Worm (Caenorhabditis elegans) whole organism, mixed stage, embryonic: ENCODE data around the gene best-23.

Experiments used
- M03D4.4 ChIP-seq: sonication (generic microtip); optimal IDR thresholded peaks from 2 replicates; lab custom pipeline; 2017; ENCODE audit warnings: mild to moderate bottlenecking, missing genetic modification characterization, missing compliant biosample characterization
- blmp-1 ChIP-seq: fragments of 150-350 bp; optimal IDR thresholded peaks from 2 replicates; lab custom pipeline; 2014; ENCODE audit warnings: missing biosample characterization, missing genetic modification characterization
- ceh-39 ChIP-seq: fragments of 150-350 bp; optimal IDR thresholded peaks from 2 replicates; lab custom pipeline; 2014; ENCODE audit warnings: missing biosample characterization, missing genetic modification characterization
- ceh-43 ChIP-seq: fragments of 200-800 bp; sonication (Bioruptor generic); optimal IDR thresholded peaks from 2 replicates; lab custom pipeline; 2018; ENCODE audit warnings: mild to moderate bottlenecking, missing genetic modification characterization, moderate library complexity, missing compliant biosample characterization
- ceh-83 ChIP-seq: fragments of 200-800 bp; sonication (Bioruptor generic); optimal IDR thresholded peaks from 2 replicates; lab custom pipeline; 2018; ENCODE audit warnings: mild to moderate bottlenecking, missing genetic modification characterization, missing compliant biosample characterization
- ces-1 ChIP-seq: fragments of 150-350 bp; optimal IDR thresholded peaks from 2 replicates; lab custom pipeline; 2014; ENCODE audit warnings: missing biosample characterization, missing genetic modification reagents, missing genetic modification characterization
- cnd-1 ChIP-seq: fragments of 200-800 bp; sonication (Bioruptor generic); optimal IDR thresholded peaks from 2 replicates; lab custom pipeline; 2018; ENCODE audit warnings: mild to moderate bottlenecking, missing genetic modification characterization, missing compliant biosample characterization
- drap-1 ChIP-seq: fragments of 200-800 bp; sonication (Bioruptor generic); optimal IDR thresholded peaks from 3 replicates; lab custom pipeline; 2018; ENCODE audit warnings: mild to moderate bottlenecking, missing genetic modification characterization, missing compliant biosample characterization
- elt-3 ChIP-seq: fragments of 150-350 bp; optimal IDR thresholded peaks from 2 replicates; lab custom pipeline; 2014; ENCODE audit warnings: missing biosample characterization, missing genetic modification characterization
- flh-1 ChIP-seq: fragments of 200-800 bp; sonication (Bioruptor generic); optimal IDR thresholded peaks from 2 replicates; lab custom pipeline; 2018; ENCODE audit warnings: mild to moderate bottlenecking, missing genetic modification characterization, moderate library complexity, missing compliant biosample characterization
- ham-2 ChIP-seq: fragments of 200-800 bp; sonication (Bioruptor generic); optimal IDR thresholded peaks from 2 replicates; lab custom pipeline; 2018; ENCODE audit warnings: mild to moderate bottlenecking, missing genetic modification characterization, missing compliant biosample characterization
- hlh-1 ChIP-seq: fragments of 150-350 bp; optimal IDR thresholded peaks from 2 replicates; lab custom pipeline; 2014; ENCODE audit warnings: missing biosample characterization, missing genetic modification reagents, missing genetic modification characterization
- lin-13 ChIP-seq: fragments of 150-350 bp; optimal IDR thresholded peaks from 2 replicates; lab custom pipeline; 2014; ENCODE audit warnings: missing biosample characterization, missing genetic modification characterization
- lin-32 ChIP-seq: fragments of 200-800 bp; sonication (Bioruptor generic); optimal IDR thresholded peaks from 2 replicates; lab custom pipeline; 2018; ENCODE audit warnings: mild to moderate bottlenecking, missing genetic modification characterization, missing compliant biosample characterization
- lsy-2 ChIP-seq: fragments of 150-350 bp; optimal IDR thresholded peaks from 2 replicates; lab custom pipeline; 2014; ENCODE audit warnings: missing biosample characterization, missing genetic modification characterization
- mab-5 ChIP-seq: fragments of 150-350 bp; optimal IDR thresholded peaks from 2 replicates; lab custom pipeline; 2014; ENCODE audit warnings: missing biosample characterization, missing genetic modification characterization
- mep-1 ChIP-seq: fragments of 150-350 bp; optimal IDR thresholded peaks from 2 replicates; lab custom pipeline; 2017; ENCODE audit warnings: missing biosample characterization, missing genetic modification reagents, missing genetic modification characterization, inconsistent platforms
- mls-2 ChIP-seq: sonication (generic microtip); optimal IDR thresholded peaks from 2 replicates; lab custom pipeline; 2016; ENCODE audit warnings: mild to moderate bottlenecking, missing genetic modification characterization, moderate library complexity, missing compliant biosample characterization
- nhr-2 ChIP-seq: fragments of 150-350 bp; optimal IDR thresholded peaks from 2 replicates; lab custom pipeline; 2014; ENCODE audit warnings: missing biosample characterization, missing genetic modification characterization
- nhr-237 ChIP-seq: fragments of 150-350 bp; optimal IDR thresholded peaks from 2 replicates; lab custom pipeline; 2014; ENCODE audit warnings: missing biosample characterization, missing genetic modification characterization
- nhr-28 ChIP-seq: fragments of 150-350 bp; optimal IDR thresholded peaks from 2 replicates; lab custom pipeline; 2014; ENCODE audit warnings: missing biosample characterization, missing genetic modification characterization
- nhr-76 ChIP-seq: sonication (generic microtip); optimal IDR thresholded peaks from 2 replicates; lab custom pipeline; 2017; ENCODE audit warnings: missing biosample characterization, missing genetic modification characterization
- pha-4 ChIP-seq: fragments of 150-350 bp; optimal IDR thresholded peaks from 2 replicates; lab custom pipeline; 2018; ENCODE audit warnings: missing biosample characterization, missing genetic modification reagents, missing genetic modification characterization
- sem-2 ChIP-seq: fragments of 200-800 bp; sonication (Bioruptor generic); optimal IDR thresholded peaks from 2 replicates; lab custom pipeline; 2018; ENCODE audit warnings: mild to moderate bottlenecking, missing genetic modification characterization, missing compliant biosample characterization
- sptf-1 ChIP-seq: sonication (generic microtip); optimal IDR thresholded peaks from 2 replicates; lab custom pipeline; 2017; ENCODE audit warnings: mild to moderate bottlenecking, missing genetic modification characterization, moderate library complexity, missing compliant biosample characterization
- tbx-8 ChIP-seq: fragments of 200-800 bp; sonication (Bioruptor generic); optimal IDR thresholded peaks from 2 replicates; lab custom pipeline; 2018; ENCODE audit warnings: mild to moderate bottlenecking, missing genetic modification characterization, moderate library complexity, missing compliant biosample characterization
- unc-120 ChIP-seq: sonication (generic microtip); optimal IDR thresholded peaks from 2 replicates; lab custom pipeline; 2017; ENCODE audit warnings: missing genetic modification characterization, missing compliant biosample characterization; ENCODE audit not compliant: poor library complexity, severe bottlenecking
- unc-39 ChIP-seq: fragments of 150-350 bp; optimal IDR thresholded peaks from 2 replicates; lab custom pipeline; 2014; ENCODE audit warnings: missing biosample characterization, missing genetic modification characterization
- unc-62 ChIP-seq: fragments of 150-350 bp; optimal IDR thresholded peaks from 2 replicates; lab custom pipeline; 2014; ENCODE audit warnings: missing biosample characterization, missing genetic modification reagents, missing genetic modification characterization
- ztf-11 ChIP-seq: fragments of 150-350 bp; optimal IDR thresholded peaks from 2 replicates; lab custom pipeline; 2014; ENCODE audit warnings: missing biosample characterization, missing genetic modification characterization

Gene best-23

ce11 chrII:7873843-7874372 is 33.5 kb downstream of the best-23 start, which contains the start of gene T01H3.3:
T01H3.3 (minus strand) TSS chrII:7873893.
- TF ChIP-seq lsy-2: peak; percentile 42
- no peak for TF ChIP-seq mls-2 (tag; lab: Kevin White, UChicago)
- TF ChIP-seq nhr-76 (tag; lab: Kevin White, UChicago): no peak
- TF ChIP-seq nhr-237: no peak

DNA sequence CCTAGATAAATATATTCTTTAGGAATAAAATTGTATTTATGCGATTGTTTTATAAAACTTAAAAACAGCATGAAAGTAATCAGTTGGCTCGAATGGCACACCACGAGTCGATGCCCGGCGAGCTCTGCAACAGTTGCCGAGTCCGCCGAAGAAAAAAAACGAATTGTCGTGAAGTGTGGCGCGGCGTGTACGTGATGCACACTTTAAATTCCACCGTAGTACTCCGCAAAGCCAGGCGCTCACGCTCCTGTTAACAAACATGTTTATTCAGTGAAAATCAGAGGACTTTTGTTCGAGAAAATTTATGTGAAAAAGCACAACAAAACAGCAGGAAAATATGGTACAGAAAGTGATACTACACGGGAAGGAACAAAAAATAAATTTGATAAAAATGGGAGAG is 36.8 kb downstream of the best-23 start:
- TF ChIP-seq nhr-2 (tag; lab: Kevin White, UChicago) (no peak), hlh-1 (peak; percentile 54), unc-39 (tag; lab: Kevin White, UChicago) (no peak), mep-1 (tag; lab: Kevin White, UChicago) (peak; percentile 10), cnd-1 (tag; lab: Kevin White, UChicago) (no peak), ceh-39 (no peak), sptf-1 (tag; lab: Kevin White, UChicago) (no peak), ham-2 (GFP tag; lab: Kevin White, UChicago) (no peak), mls-2 (tag; lab: Kevin White, UChicago) (no peak), ceh-83 (GFP tag; lab: Kevin White, UChicago) (no peak), lsy-2 (peak; percentile 93), flh-1 (GFP tag; lab: Kevin White, UChicago) (no peak), lin-32 (GFP tag; lab: Kevin White, UChicago) (no peak)

DNA sequence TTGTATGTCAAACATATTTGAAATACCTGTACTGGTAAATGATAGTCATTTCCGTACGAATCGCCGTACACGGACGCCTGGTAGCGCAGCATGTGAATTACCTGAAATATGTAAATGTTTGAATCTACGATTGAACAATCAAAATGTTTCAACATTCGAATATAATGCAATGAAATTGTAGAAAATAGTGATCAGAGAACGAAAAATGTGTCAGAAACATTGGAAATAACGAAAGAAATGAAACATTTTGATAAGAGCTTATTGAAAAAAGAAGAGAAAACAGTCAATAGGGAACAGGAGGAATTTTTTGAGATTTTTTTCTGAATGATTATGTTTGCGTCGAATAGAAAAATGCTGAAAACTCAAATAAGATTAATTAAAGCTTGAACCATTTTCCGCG is 37.3 kb downstream of the best-23 start, which contains the start of gene ztf-17:
Gene ztf-17 (minus strand): TSS at position 101 of the 400 bp plus-strand sequence.
- TF ChIP-seq flh-1 (GFP tag; lab: Kevin White, UChicago) (no peak), tbx-8 (GFP tag; lab: Kevin White, UChicago) (no peak), unc-62 (GFP tag; lab: Kevin White, UChicago) (no peak), drap-1 (GFP tag; lab: Kevin White, UChicago) (no peak), lin-32 (GFP tag; lab: Kevin White, UChicago) (no peak), ham-2 (GFP tag; lab: Kevin White, UChicago) (no peak), ztf-11 (tag; lab: Kevin White, UChicago) (no peak), nhr-76 (tag; lab: Kevin White, UChicago) (no peak), mls-2 (tag; lab: Kevin White, UChicago) (no peak), hlh-1 (no peak), lin-13 (tag; lab: Kevin White, UChicago) (no peak), lsy-2 (no peak), sem-2 (GFP tag; lab: Kevin White, UChicago) (no peak), ces-1 (GFP tag; lab: Kevin White, UChicago) (no peak)
- TF ChIP-seq, all 35 proteins: peak for 0

- TF ChIP-seq ceh-39: no peak
- no peak for TF ChIP-seq mab-5 (tag; lab: Kevin White, UChicago)
- TF ChIP-seq flh-1 (GFP tag; lab: Kevin White, UChicago): no peak
- no peak for TF ChIP-seq unc-120 (tag; lab: Kevin White, UChicago)
- TF ChIP-seq cnd-1 (tag; lab: Kevin White, UChicago): no peak
- no peak for TF ChIP-seq blmp-1 (tag; lab: Kevin White, UChicago)
- no peak for TF ChIP-seq lsy-2
Measured at ce11 chrII:7866081-7866480, 41.3 kb downstream of the best-23 start.

- no peak for TF ChIP-seq ces-1 (GFP tag; lab: Kevin White, UChicago)
- no peak for TF ChIP-seq ceh-39
- no peak for TF ChIP-seq flh-1 (GFP tag; lab: Kevin White, UChicago)
- TF ChIP-seq cnd-1 (tag; lab: Kevin White, UChicago): no peak
- TF ChIP-seq M03D4.4: no peak
- no peak for TF ChIP-seq elt-3
- TF ChIP-seq mls-2 (tag; lab: Kevin White, UChicago): no peak
- no peak for TF ChIP-seq ztf-11 (tag; lab: Kevin White, UChicago)
- no peak for TF ChIP-seq lsy-2
- TF ChIP-seq ceh-43: no peak
- TF ChIP-seq nhr-28 (tag; lab: Kevin White, UChicago): no peak
Measured at ce11 chrII:7864892-7865291, 42.5 kb downstream of the best-23 start.

ce11 chrII:7864207-7864606 is 43.2 kb downstream of the best-23 start, which contains the start of gene ostb-1:
ostb-1 (plus strand) TSS chrII:7864507.
- TF ChIP-seq lsy-2: peak; percentile 79
- TF ChIP-seq ceh-43: no peak
- peak; percentile 18 for TF ChIP-seq mep-1 (tag; lab: Kevin White, UChicago)
- no peak for TF ChIP-seq nhr-2 (tag; lab: Kevin White, UChicago)
- peak; percentile 19 for TF ChIP-seq ces-1 (GFP tag; lab: Kevin White, UChicago)
- no peak for TF ChIP-seq flh-1 (GFP tag; lab: Kevin White, UChicago)
- TF ChIP-seq pha-4: peak; percentile 19
